Worm (Caenorhabditis elegans) whole organism, early embryonic: ENCODE measurements around the gene inx-11.

Experiments used
- F13C5.2 ChIP-seq: sonication (generic microtip); optimal IDR thresholded peaks from 2 replicates; lab custom pipeline; 2017; ENCODE audit warnings: mild to moderate bottlenecking, missing genetic modification characterization, inconsistent platforms, missing compliant biosample characterization
- aly-1 ChIP-seq: sonication (generic microtip); optimal IDR thresholded peaks from 2 replicates; lab custom pipeline; 2016; ENCODE audit warnings: missing genetic modification characterization, missing compliant biosample characterization
- ama-1 ChIP-seq: fragments of 150-350 bp; optimal IDR thresholded peaks from 2 replicates; lab custom pipeline; 2014
- ceh-13 ChIP-seq: fragments of 200-800 bp; sonication (Bioruptor generic); optimal IDR thresholded peaks from 2 replicates; lab custom pipeline; 2018; ENCODE audit warnings: mild to moderate bottlenecking, missing genetic modification characterization, missing compliant biosample characterization
- flt-1 ChIP-seq: fragments of 200-800 bp; sonication (Bioruptor generic); IDR thresholded peaks from 2 replicates; pipeline ENCODE4 v1.3.6; 2022; ENCODE audit warnings: missing genetic modification characterization, missing compliant biosample characterization

ce11 chrV:12491070-12491643 lies 4.1 kb downstream of the inx-11 start:
- TF ChIP-seq F13C5.2 (tag; lab: Kevin White, UChicago) (no peak), ama-1 (lab: Kevin White, UChicago) (no peak), flt-1 (GFP tag; lab: Robert Waterston, UW) (no peak), aly-1 (no peak), ceh-13 (no peak)
